Worm (Caenorhabditis elegans) whole organism, L4 larva: ENCODE data around the gene Y43C5A.4.

Experiments
- F44E2.7 ChIP-seq: fragments of 200-800 bp; sonication (Bioruptor generic); IDR thresholded peaks from 2 replicates; pipeline ENCODE4 v2.1.2; 2022; ENCODE audit warnings: missing genetic modification characterization, missing compliant biosample characterization
- Y105C5A.15 ChIP-seq: fragments of 200-800 bp; sonication (Bioruptor generic); IDR thresholded peaks from 2 replicates; pipeline ENCODE4 v1.3.6; 2022; ENCODE audit warnings: missing genetic modification characterization, missing compliant biosample characterization
- Y75B8A.6 ChIP-seq: fragments of 200-800 bp; sonication (Bioruptor generic); IDR thresholded peaks from 2 replicates; pipeline ENCODE4 v1.3.6; 2022; ENCODE audit warnings: missing genetic modification reagents, missing genetic modification characterization, missing compliant biosample characterization
- aha-1 ChIP-seq: fragments of 150-350 bp; peaks from one replicate; lab custom pipeline; 2014; ENCODE audit warnings: missing biosample characterization, missing genetic modification characterization
- ceh-32 ChIP-seq: sonication (generic microtip); optimal IDR thresholded peaks from 2 replicates; lab custom pipeline; 2016; ENCODE audit warnings: mild to moderate bottlenecking, missing genetic modification characterization, missing compliant biosample characterization; ENCODE audit not compliant: poor library complexity
- ceh-44 ChIP-seq: fragments of 200-800 bp; sonication (Bioruptor generic); IDR thresholded peaks from 2 replicates; pipeline ENCODE4 v1.3.6; 2022; ENCODE audit warnings: missing genetic modification reagents, missing genetic modification characterization, missing compliant biosample characterization
- ceh-62 ChIP-seq: sonication (generic microtip); optimal IDR thresholded peaks from 2 replicates; lab custom pipeline; 2017; ENCODE audit warnings: missing biosample characterization, missing genetic modification characterization
- ces-1 ChIP-seq: fragments of 150-350 bp; sonication (generic microtip); optimal IDR thresholded peaks from 4 replicates; lab custom pipeline; 2014; ENCODE audit warnings: missing biosample characterization, missing genetic modification reagents, missing genetic modification characterization
- cey-2 ChIP-seq: sonication (generic microtip); optimal IDR thresholded peaks from 3 replicates; lab custom pipeline; 2017; ENCODE audit warnings: missing genetic modification characterization, mild to moderate bottlenecking, missing compliant biosample characterization, antibody characterized with exemption, borderline replicate concordance; ENCODE audit not compliant: insufficient read depth
- ctbp-1 ChIP-seq: fragments of 200-800 bp; sonication (Bioruptor generic); IDR thresholded peaks from 2 replicates; pipeline ENCODE4 v1.3.6; 2022; ENCODE audit warnings: missing genetic modification reagents, missing genetic modification characterization, missing compliant biosample characterization
- daf-16 ChIP-seq, 3 experiments: sonication (generic microtip); optimal IDR thresholded peaks; 2 replicates each; lab custom pipeline; 2016 to 2017; ENCODE audit warnings: missing genetic modification characterization in 3 of 3, missing genetic modification reagents in 3 of 3, mild to moderate bottlenecking in 2 of 3, missing compliant biosample characterization in 2 of 3, missing biosample characterization in 1 of 3, moderate library complexity in 1 of 3
- daf-19 ChIP-seq: fragments of 200-800 bp; sonication (Bioruptor generic); conservative IDR thresholded peaks from 2 replicates; pipeline ENCODE4 v1.3.6; 2022; ENCODE audit warnings: missing genetic modification characterization, missing compliant biosample characterization
- dmd-8 ChIP-seq: fragments of 200-800 bp; sonication (Bioruptor generic); IDR thresholded peaks from 2 replicates; pipeline ENCODE4 v1.3.6; 2022; ENCODE audit warnings: missing genetic modification characterization, missing compliant biosample characterization
- duxl-1 ChIP-seq: sonication (generic microtip); optimal IDR thresholded peaks from 2 replicates; lab custom pipeline; 2016; ENCODE audit warnings: mild to moderate bottlenecking, missing genetic modification characterization, moderate library complexity, missing compliant biosample characterization; ENCODE audit not compliant: poor library complexity
- egl-27 ChIP-seq: sonication (generic microtip); optimal IDR thresholded peaks from 3 replicates; lab custom pipeline; 2017; ENCODE audit warnings: missing biosample characterization, missing genetic modification reagents, missing genetic modification characterization
- egl-43 ChIP-seq: fragments of 200-800 bp; sonication (Bioruptor generic); IDR thresholded peaks from 2 replicates; pipeline ENCODE4 v1.3.6; 2022; ENCODE audit warnings: missing genetic modification reagents, missing genetic modification characterization, missing compliant biosample characterization
- fos-1 ChIP-seq: fragments of 150-350 bp; optimal IDR thresholded peaks from 2 replicates; lab custom pipeline; 2014; ENCODE audit warnings: missing biosample characterization, missing genetic modification characterization
- hlh-11 ChIP-seq: fragments of 200-800 bp; sonication (Bioruptor generic); optimal IDR thresholded peaks from 2 replicates; lab custom pipeline; 2018; ENCODE audit warnings: mild to moderate bottlenecking, missing genetic modification characterization, missing compliant biosample characterization
- lin-13 ChIP-seq: fragments of 150-350 bp; optimal IDR thresholded peaks from 2 replicates; lab custom pipeline; 2014; ENCODE audit warnings: missing biosample characterization, missing genetic modification reagents, missing genetic modification characterization
- lin-38 ChIP-seq: fragments of 200-800 bp; sonication (Bioruptor generic); IDR thresholded peaks from 2 replicates; pipeline ENCODE4 v1.3.6; 2022; ENCODE audit warnings: missing genetic modification reagents, missing genetic modification characterization, missing compliant biosample characterization
- lir-3 ChIP-seq: sonication (generic microtip); optimal IDR thresholded peaks from 2 replicates; lab custom pipeline; 2016; ENCODE audit warnings: mild to moderate bottlenecking, missing genetic modification characterization, missing compliant biosample characterization
- lsy-2 ChIP-seq, 2 experiments: fragments of 150-350 bp in 1 of 2; sonication (generic microtip) in 1 of 2; optimal IDR thresholded peaks; 2 replicates each; lab custom pipeline; 2014 to 2017; ENCODE audit warnings: missing biosample characterization in 2 of 2, missing genetic modification characterization in 2 of 2
- madf-9 ChIP-seq: fragments of 200-800 bp; sonication (Bioruptor generic); conservative IDR thresholded peaks from 2 replicates; pipeline ENCODE4 v1.3.6; 2022; ENCODE audit warnings: missing genetic modification reagents, missing genetic modification characterization, missing compliant biosample characterization
- mep-1 ChIP-seq: fragments of 150-350 bp; sonication (generic microtip); optimal IDR thresholded peaks from 3 replicates; lab custom pipeline; 2014; ENCODE audit warnings: missing biosample characterization, missing genetic modification characterization
- nhr-11 ChIP-seq: fragments of 150-350 bp; optimal IDR thresholded peaks from 2 replicates; lab custom pipeline; 2014; ENCODE audit warnings: missing biosample characterization, missing genetic modification characterization
- nhr-28 ChIP-seq: fragments of 150-350 bp; optimal IDR thresholded peaks from 2 replicates; lab custom pipeline; 2014; ENCODE audit warnings: missing biosample characterization, missing genetic modification characterization
- nhr-77 ChIP-seq: fragments of 150-350 bp; optimal IDR thresholded peaks from 2 replicates; lab custom pipeline; 2014; ENCODE audit warnings: missing biosample characterization, missing genetic modification characterization
- pqm-1 ChIP-seq: sonication (generic microtip); optimal IDR thresholded peaks from 2 replicates; lab custom pipeline; 2017; ENCODE audit warnings: missing biosample characterization, missing genetic modification characterization
- rbr-2 ChIP-seq: sonication (generic microtip); optimal IDR thresholded peaks from 2 replicates; lab custom pipeline; 2016; ENCODE audit warnings: missing genotype, missing genetic modification characterization, missing compliant biosample characterization
- tra-1 ChIP-seq: fragments of 200-800 bp; sonication (Bioruptor generic); IDR thresholded peaks from 2 replicates; pipeline ENCODE4 v1.3.6; 2022; ENCODE audit warnings: missing genetic modification reagents, missing genetic modification characterization, missing compliant biosample characterization
- unc-130 ChIP-seq: sonication (generic microtip); optimal IDR thresholded peaks from 2 replicates; lab custom pipeline; 2016; ENCODE audit warnings: missing genetic modification reagents, missing genetic modification characterization, missing compliant biosample characterization
- zag-1 ChIP-seq: fragments of 150-350 bp; optimal IDR thresholded peaks from 2 replicates; lab custom pipeline; 2014; ENCODE audit warnings: missing biosample characterization, missing genetic modification characterization
- zfp-2 ChIP-seq: sonication (generic microtip); optimal IDR thresholded peaks from 2 replicates; lab custom pipeline; 2016; ENCODE audit warnings: mild to moderate bottlenecking, missing genetic modification characterization, missing compliant biosample characterization
- zfp-3 ChIP-seq: fragments of 200-800 bp; sonication (Bioruptor generic); conservative IDR thresholded peaks from 2 replicates; pipeline ENCODE4 v1.3.6; 2022; ENCODE audit warnings: missing genetic modification reagents, missing genetic modification characterization, missing compliant biosample characterization
- ztf-11 ChIP-seq: fragments of 150-350 bp; optimal IDR thresholded peaks from 2 replicates; lab custom pipeline; 2014; ENCODE audit warnings: missing biosample characterization, missing genetic modification characterization

Y43C5A.4 gene

ce11 chrIV:10277716-10278115, at the start of gene Y43C5A.4:
TSS of gene Y43C5A.4 (plus strand) at chrIV:10278016.
- TF ChIP-seq nhr-11 (no peak), Y105C5A.15 (no peak), lin-38 (GFP tag; lab: Robert Waterston, UW) (no peak), pqm-1 (tag; lab: Kevin White, UChicago) (no peak), rbr-2 (no peak), aha-1 (tag; lab: Kevin White, UChicago) (no peak), ceh-32 (tag; lab: Kevin White, UChicago) (no peak), zfp-2 (tag; lab: Kevin White, UChicago) (no peak), cey-2 (tag; lab: Kevin White, UChicago) (no peak), mep-1 (tag; lab: Kevin White, UChicago) (no peak), lsy-2 (tag; optimal IDR thresholded peaks at IDR 0.05; lab: Kevin White, UChicago) (no peak), fos-1 (tag; lab: Kevin White, UChicago) (no peak), egl-27 (no peak), ces-1 (no peak), madf-9 (GFP tag; lab: Robert Waterston, UW) (no peak), ctbp-1 (GFP tag; lab: Robert Waterston, UW) (no peak)

DNA sequence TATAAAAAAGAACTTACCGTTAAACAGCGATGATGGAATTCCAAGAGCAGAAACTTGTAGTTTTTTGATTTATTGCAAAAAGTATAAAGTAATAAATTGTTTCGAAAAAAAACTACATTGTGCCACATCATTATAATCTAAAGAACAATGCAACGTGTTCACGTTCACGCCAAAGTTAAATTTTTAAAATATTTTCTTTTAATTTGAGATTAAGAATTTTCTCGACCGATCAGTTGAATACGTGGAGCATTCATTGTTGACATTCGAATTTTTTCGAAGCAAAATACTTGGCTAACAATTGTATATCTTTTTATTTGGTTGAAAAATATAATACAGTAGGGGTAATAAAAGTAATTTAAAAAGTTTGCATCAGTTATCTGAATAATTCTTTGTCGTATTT, 46.8 kb upstream of the Y43C5A.4 start, which contains the start of gene F01G10.5:
F01G10.5 (minus strand) TSS at position 101 of the 400 bp plus-strand sequence.
- TF ChIP-seq ztf-11 (tag; lab: Kevin White, UChicago) (no peak), egl-27 (no peak), aha-1 (tag; lab: Kevin White, UChicago) (no peak), ctbp-1 (GFP tag; lab: Robert Waterston, UW) (no peak), daf-19 (GFP tag; lab: Robert Waterston, UW) (no peak), duxl-1 (tag; lab: Kevin White, UChicago) (no peak), lin-13 (GFP tag; lab: Kevin White, UChicago) (no peak), egl-43 (GFP tag; lab: Robert Waterston, UW) (no peak), Y105C5A.15 (no peak)

DNA sequence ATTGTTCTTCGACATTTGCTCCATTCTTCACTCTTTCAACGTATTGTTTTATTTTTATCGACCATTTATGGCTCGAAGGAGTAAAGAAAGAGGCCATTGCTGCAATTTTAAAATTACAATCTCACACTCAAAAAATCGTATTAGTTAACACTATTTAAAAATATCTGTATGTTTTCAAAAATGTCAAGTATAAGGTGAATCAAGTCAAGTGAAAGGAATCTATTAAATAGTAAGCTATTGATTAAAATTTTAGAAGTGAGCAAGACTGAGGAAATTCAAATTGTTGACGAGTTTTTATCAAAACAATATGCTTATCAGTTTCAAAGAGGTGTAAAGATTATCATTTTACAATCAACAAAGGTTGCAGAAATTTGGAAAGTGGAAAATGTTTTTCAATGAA, 45.4 kb upstream of the Y43C5A.4 start, which contains the start of gene F01G10.4:
F01G10.4 (minus strand) TSS at position 101 of the 400 bp plus-strand sequence.
- TF ChIP-seq dmd-8 (GFP tag; lab: Robert Waterston, UW) (no peak), zag-1 (tag; lab: Kevin White, UChicago) (no peak), ceh-44 (GFP tag; lab: Robert Waterston, UW) (no peak), zfp-3 (GFP tag; lab: Robert Waterston, UW) (no peak), ceh-62 (tag; lab: Kevin White, UChicago) (no peak), ztf-11 (tag; lab: Kevin White, UChicago) (no peak), tra-1 (GFP tag; lab: Robert Waterston, UW) (no peak), F44E2.7 (GFP tag; lab: Robert Waterston, UW) (no peak), unc-130 (GFP tag; lab: Kevin White, UChicago) (no peak)

- TF ChIP-seq pqm-1 (tag; lab: Kevin White, UChicago) (peak; percentile 30), nhr-77 (tag; lab: Kevin White, UChicago) (no peak), Y75B8A.6 (GFP tag; lab: Robert Waterston, UW) (0 out of 2 replicates have a peak, but pooled peaks have one; percentile 21), daf-16 (GFP tag; optimal IDR thresholded peaks at IDR 0.05; lab: Kevin White, UChicago) (no peak), daf-16 (tag; optimal IDR thresholded peaks at IDR 0.05; lab: Kevin White, UChicago) (peak; percentile 54), lir-3 (tag; lab: Kevin White, UChicago) (no peak), nhr-28 (tag; lab: Kevin White, UChicago) (peak; percentile 13), hlh-11 (tag; lab: Kevin White, UChicago) (peak; percentile 2)
Observed at ce11 chrIV:10235279-10235829, 42.5 kb upstream of the Y43C5A.4 start, which contains the start of gene ech-9. TSS of gene ech-9 (minus strand) at chrIV:10235329.
